Fruit fly (Drosophila melanogaster) whole organism, prepupa: ENCODE data around the gene CG15262.

Source experiments
- CG11902 ChIP-seq: fragments of 200-800 bp; sonication (Bioruptor generic); optimal IDR thresholded peaks from 3 replicates; lab custom pipeline; 2016; ENCODE audit warnings: missing biosample characterization, missing genetic modification characterization
- CG3032 ChIP-seq: fragments of 200-800 bp; optimal IDR thresholded peaks from 2 replicates; lab custom pipeline; 2019; ENCODE audit warnings: missing biosample characterization, mild to moderate bottlenecking, missing genetic modification characterization, moderate library complexity
- Ets21C ChIP-seq: fragments of 200-800 bp; sonication (Bioruptor generic); optimal IDR thresholded peaks from 3 replicates; lab custom pipeline; 2016; ENCODE audit warnings: missing biosample characterization, missing genetic modification characterization
- Hr39 ChIP-seq: fragments of 200-800 bp; sonication (Bioruptor generic); optimal IDR thresholded peaks from 2 replicates; lab custom pipeline; 2016; ENCODE audit warnings: missing biosample characterization, missing genetic modification characterization
- Lpt ChIP-seq: fragments of 200-800 bp; sonication (Bioruptor generic); optimal IDR thresholded peaks from 3 replicates; lab custom pipeline; 2016; ENCODE audit warnings: missing biosample characterization, missing genetic modification characterization
- Sox14 ChIP-seq: fragments of 200-800 bp; sonication (Bioruptor generic); optimal IDR thresholded peaks from 3 replicates; lab custom pipeline; 2016; ENCODE audit warnings: missing biosample characterization, missing genetic modification characterization
- cyc ChIP-seq: fragments of 200-800 bp; sonication (Bioruptor generic); optimal IDR thresholded peaks from 3 replicates; lab custom pipeline; 2016; ENCODE audit warnings: missing biosample characterization, missing genetic modification characterization
- svp ChIP-seq: fragments of 200-800 bp; sonication (Bioruptor generic); peaks from one replicate; lab custom pipeline; 2016; ENCODE audit warnings: missing biosample characterization, missing genetic modification characterization
- topi ChIP-seq: fragments of 200-800 bp; sonication (Bioruptor generic); optimal IDR thresholded peaks from 3 replicates; lab custom pipeline; 2016; ENCODE audit warnings: missing biosample characterization, missing genetic modification characterization

- TF ChIP-seq CG3032 = no peak
- no peak for TF ChIP-seq Ets21C (GFP tag; lab: Kevin White, UChicago)
- no peak for TF ChIP-seq Hr39 (GFP tag; lab: Kevin White, UChicago)
- TF ChIP-seq Sox14 (GFP tag; lab: Kevin White, UChicago) = no peak
- TF ChIP-seq cyc (GFP tag; lab: Kevin White, UChicago) = no peak
- TF ChIP-seq Lpt (GFP tag; lab: Kevin White, UChicago) = no peak
- no peak for TF ChIP-seq CG11902 (GFP tag; lab: Kevin White, UChicago)
- TF ChIP-seq topi (GFP tag; lab: Kevin White, UChicago) = no peak
- peak; percentile 61 for TF ChIP-seq svp (GFP tag; lab: Kevin White, UChicago)
These were observed 17.3 kb downstream of the CG15262 start for dm6 chr2L:15314903-15315302.
